Worm (Caenorhabditis elegans) whole organism, L1 larva: ENCODE results near the gene dlat-2.

Experiments used
- C16A3.4 ChIP-seq: fragments of 150-350 bp; optimal IDR thresholded peaks from 2 replicates; lab custom pipeline; 2014; ENCODE audit warnings: missing biosample characterization, missing genetic modification characterization
- C34B4.2 ChIP-seq: sonication (generic microtip); optimal IDR thresholded peaks from 2 replicates; lab custom pipeline; 2017; ENCODE audit warnings: mild to moderate bottlenecking, missing genetic modification characterization, missing compliant biosample characterization
- F16B12.6 ChIP-seq: fragments of 150-350 bp; optimal IDR thresholded peaks from 2 replicates; lab custom pipeline; 2014; ENCODE audit warnings: missing biosample characterization, missing genetic modification characterization
- Y116A8C.19 ChIP-seq: sonication (generic microtip); optimal IDR thresholded peaks from 2 replicates; lab custom pipeline; 2016; ENCODE audit warnings: missing compliant biosample characterization, missing genetic modification characterization, borderline replicate concordance
- aha-1 ChIP-seq: fragments of 150-350 bp; optimal IDR thresholded peaks from 2 replicates; lab custom pipeline; 2014; ENCODE audit warnings: missing biosample characterization, missing genetic modification characterization
- alr-1 ChIP-seq: fragments of 200-800 bp; sonication (Bioruptor generic); optimal IDR thresholded peaks from 2 replicates; lab custom pipeline; 2018; ENCODE audit warnings: borderline replicate concordance, mild to moderate bottlenecking, missing genetic modification characterization, missing compliant biosample characterization
- blmp-1 ChIP-seq: fragments of 150-350 bp; optimal IDR thresholded peaks from 2 replicates; lab custom pipeline; 2014; ENCODE audit warnings: missing biosample characterization, missing genetic modification characterization
- ceh-63 ChIP-seq: fragments of 200-800 bp; sonication (Bioruptor generic); optimal IDR thresholded peaks from 2 replicates; lab custom pipeline; 2018; ENCODE audit warnings: mild to moderate bottlenecking, missing genetic modification characterization, missing compliant biosample characterization
- ceh-82 ChIP-seq, 3 experiments: fragments of 150-350 bp in 1 of 3; sonication (generic microtip) in 2 of 3; optimal IDR thresholded peaks; 2 replicates each; lab custom pipeline; 2014 to 2017; ENCODE audit warnings: missing biosample characterization in 3 of 3, missing genetic modification characterization in 3 of 3
- ceh-88 ChIP-seq: fragments of 200-800 bp; sonication (Bioruptor generic); IDR thresholded peaks from 2 replicates; pipeline ENCODE4 v1.3.6; 2022; ENCODE audit warnings: missing genetic modification characterization, missing compliant biosample characterization
- dsc-1 ChIP-seq: sonication (generic microtip); optimal IDR thresholded peaks from 2 replicates; lab custom pipeline; 2016; ENCODE audit warnings: mild to moderate bottlenecking, missing genetic modification characterization, missing compliant biosample characterization
- efl-1 ChIP-seq, 4 experiments: fragments of 150-350 bp; optimal IDR thresholded peaks in 3 of 4; peaks in 1 of 4; 1 replicate in 1 of 4; 2 replicates in 3 of 4; lab custom pipeline; 2014; ENCODE audit warnings: missing biosample characterization in 2 of 4, missing genetic modification characterization in 2 of 4, missing genetic modification reagents in 2 of 4
- efl-3 ChIP-seq: fragments of 200-800 bp; sonication (Bioruptor generic); optimal IDR thresholded peaks from 2 replicates; lab custom pipeline; 2018; ENCODE audit warnings: mild to moderate bottlenecking, missing genetic modification characterization, missing compliant biosample characterization
- elt-2 ChIP-seq: sonication (generic microtip); optimal IDR thresholded peaks from 2 replicates; lab custom pipeline; 2016; ENCODE audit warnings: missing genetic modification characterization, mild to moderate bottlenecking, inconsistent platforms, missing compliant biosample characterization, missing genetic modification reagents
- elt-3 ChIP-seq, 6 experiments: fragments of 150-350 bp in 1 of 6; sonication (generic microtip); optimal IDR thresholded peaks; 2 replicates each; lab custom pipeline; 2017 to 2018; ENCODE audit warnings: missing biosample characterization in 6 of 6, missing genetic modification characterization in 6 of 6, inconsistent platforms in 1 of 6
- fkh-10 ChIP-seq: sonication (generic microtip); optimal IDR thresholded peaks from 2 replicates; lab custom pipeline; 2017; ENCODE audit warnings: missing biosample characterization, missing genetic modification reagents, missing genetic modification characterization
- fkh-8 ChIP-seq: sonication (generic microtip); optimal IDR thresholded peaks from 2 replicates; lab custom pipeline; 2016; ENCODE audit warnings: mild to moderate bottlenecking, missing genetic modification characterization, missing compliant biosample characterization
- grh-1 ChIP-seq: fragments of 200-800 bp; sonication (Bioruptor generic); IDR thresholded peaks from 2 replicates; pipeline ENCODE4 v1.3.6; 2022; ENCODE audit warnings: missing genetic modification reagents, missing genetic modification characterization, missing compliant biosample characterization
- hlh-17 ChIP-seq: fragments of 200-800 bp; sonication (Bioruptor generic); optimal IDR thresholded peaks from 2 replicates; lab custom pipeline; 2018; ENCODE audit warnings: missing genetic modification characterization, mild to moderate bottlenecking, missing compliant biosample characterization, moderate library complexity, borderline replicate concordance
- hpl-2 ChIP-seq: fragments of 150-350 bp; optimal IDR thresholded peaks from 2 replicates; lab custom pipeline; 2014; ENCODE audit warnings: missing biosample characterization, missing genetic modification reagents, missing genetic modification characterization
- irx-1 ChIP-seq: sonication (generic microtip); optimal IDR thresholded peaks from 2 replicates; lab custom pipeline; 2016; ENCODE audit warnings: missing genetic modification characterization, missing compliant biosample characterization
- jun-1 ChIP-seq: fragments of 150-350 bp; optimal IDR thresholded peaks from 2 replicates; lab custom pipeline; 2014; ENCODE audit warnings: missing biosample characterization, missing genetic modification reagents, missing genetic modification characterization
- lin-13 ChIP-seq: fragments of 150-350 bp; optimal IDR thresholded peaks from 2 replicates; lab custom pipeline; 2014; ENCODE audit warnings: missing biosample characterization, missing genetic modification reagents, missing genetic modification characterization
- lin-14 ChIP-seq: fragments of 200-800 bp; sonication (Bioruptor generic); optimal IDR thresholded peaks from 2 replicates; lab custom pipeline; 2018; ENCODE audit warnings: mild to moderate bottlenecking, missing genetic modification characterization, moderate library complexity, missing compliant biosample characterization
- lin-15B ChIP-seq: fragments of 150-350 bp; sonication (generic microtip); optimal IDR thresholded peaks from 3 replicates; lab custom pipeline; 2014; ENCODE audit warnings: missing biosample characterization, missing genetic modification characterization
- lin-39 ChIP-seq: fragments of 150-350 bp; optimal IDR thresholded peaks from 2 replicates; lab custom pipeline; 2014; ENCODE audit warnings: missing biosample characterization, missing genetic modification reagents, missing genetic modification characterization
- lsy-2 ChIP-seq, 2 experiments: fragments of 150-350 bp; optimal IDR thresholded peaks; 2 replicates each; lab custom pipeline; 2014; ENCODE audit warnings: missing biosample characterization in 2 of 2, missing genetic modification characterization in 2 of 2
- mdl-1 ChIP-seq, 2 experiments: fragments of 150-350 bp; optimal IDR thresholded peaks; 2 replicates each; lab custom pipeline; 2014 to 2017; ENCODE audit warnings: missing biosample characterization in 2 of 2, missing genetic modification characterization in 2 of 2, inconsistent platforms in 1 of 2
- mef-2 ChIP-seq: fragments of 150-350 bp; optimal IDR thresholded peaks from 2 replicates; lab custom pipeline; 2014; ENCODE audit warnings: missing biosample characterization, missing genetic modification characterization
- mep-1 ChIP-seq: fragments of 150-350 bp; optimal IDR thresholded peaks from 2 replicates; lab custom pipeline; 2014; ENCODE audit warnings: missing biosample characterization, missing genetic modification characterization
- nhr-11 ChIP-seq: fragments of 150-350 bp; optimal IDR thresholded peaks from 2 replicates; lab custom pipeline; 2014; ENCODE audit warnings: missing biosample characterization, missing genetic modification characterization
- nhr-12 ChIP-seq: sonication (generic microtip); optimal IDR thresholded peaks from 2 replicates; lab custom pipeline; 2017; ENCODE audit warnings: missing biosample characterization, missing genetic modification characterization
- nhr-237 ChIP-seq: fragments of 150-350 bp; optimal IDR thresholded peaks from 2 replicates; lab custom pipeline; 2014; ENCODE audit warnings: missing biosample characterization, missing genetic modification characterization
- nhr-71 ChIP-seq: sonication (generic microtip); optimal IDR thresholded peaks from 2 replicates; lab custom pipeline; 2016; ENCODE audit warnings: mild to moderate bottlenecking, missing genetic modification characterization, moderate library complexity, missing compliant biosample characterization
- nhr-76 ChIP-seq: sonication (generic microtip); optimal IDR thresholded peaks from 2 replicates; lab custom pipeline; 2017; ENCODE audit warnings: missing biosample characterization, missing genetic modification characterization
- nhr-77 ChIP-seq: fragments of 150-350 bp; optimal IDR thresholded peaks from 2 replicates; lab custom pipeline; 2014; ENCODE audit warnings: missing biosample characterization, missing genetic modification characterization
- nhr-84 ChIP-seq: sonication (generic microtip); optimal IDR thresholded peaks from 2 replicates; lab custom pipeline; 2017; ENCODE audit warnings: missing biosample characterization, missing genetic modification characterization
- nhr-85 ChIP-seq: sonication (generic microtip); peaks from one replicate; lab custom pipeline; 2016; ENCODE audit warnings: missing genetic modification characterization, inconsistent platforms, missing compliant biosample characterization
- pag-3 ChIP-seq: sonication (generic microtip); optimal IDR thresholded peaks from 2 replicates; lab custom pipeline; 2017; ENCODE audit warnings: missing genetic modification characterization, mild to moderate bottlenecking, missing compliant biosample characterization, antibody characterized with exemption, borderline replicate concordance; ENCODE audit not compliant: insufficient read depth
- pax-3 ChIP-seq: fragments of 200-800 bp; sonication (Bioruptor generic); optimal IDR thresholded peaks from 2 replicates; lab custom pipeline; 2018; ENCODE audit warnings: mild to moderate bottlenecking, missing genetic modification characterization, moderate library complexity, missing compliant biosample characterization
- rnt-1 ChIP-seq: sonication (generic microtip); optimal IDR thresholded peaks from 2 replicates; lab custom pipeline; 2016; ENCODE audit warnings: mild to moderate bottlenecking, missing genetic modification characterization, moderate library complexity, missing compliant biosample characterization
- skn-1 ChIP-seq: fragments of 150-350 bp; optimal IDR thresholded peaks from 2 replicates; lab custom pipeline; 2014; ENCODE audit warnings: missing biosample characterization, missing genetic modification characterization
- snpc-4 ChIP-seq: fragments of 150-350 bp; optimal IDR thresholded peaks from 2 replicates; lab custom pipeline; 2014; ENCODE audit warnings: missing biosample characterization, missing genetic modification characterization
- snu-23 ChIP-seq: sonication (generic microtip); optimal IDR thresholded peaks from 2 replicates; lab custom pipeline; 2016; ENCODE audit warnings: missing genetic modification characterization, missing compliant biosample characterization
- swsn-7 ChIP-seq: sonication (generic microtip); optimal IDR thresholded peaks from 2 replicates; lab custom pipeline; 2016; ENCODE audit warnings: missing genetic modification characterization, missing compliant biosample characterization
- tbx-2 ChIP-seq: sonication (generic microtip); optimal IDR thresholded peaks from 2 replicates; lab custom pipeline; 2016; ENCODE audit warnings: missing genetic modification characterization, missing compliant biosample characterization
- tlp-1 ChIP-seq: fragments of 150-350 bp; optimal IDR thresholded peaks from 2 replicates; lab custom pipeline; 2014; ENCODE audit warnings: missing biosample characterization, missing genetic modification characterization
- unc-130 ChIP-seq: fragments of 150-350 bp; optimal IDR thresholded peaks from 2 replicates; lab custom pipeline; 2017; ENCODE audit warnings: missing biosample characterization, missing genetic modification characterization, inconsistent platforms
- unc-30 ChIP-seq: sonication (generic microtip); optimal IDR thresholded peaks from 2 replicates; lab custom pipeline; 2017; ENCODE audit warnings: missing biosample characterization, missing genetic modification characterization
- unc-62 ChIP-seq: fragments of 150-350 bp; optimal IDR thresholded peaks from 2 replicates; lab custom pipeline; 2014; ENCODE audit warnings: missing biosample characterization, missing genetic modification reagents, missing genetic modification characterization
- unc-98 ChIP-seq: fragments of 200-800 bp; sonication (Bioruptor generic); IDR thresholded peaks from 2 replicates; pipeline ENCODE4 v1.3.6; 2022; ENCODE audit warnings: missing genetic modification characterization, missing compliant biosample characterization
- vab-15 ChIP-seq: sonication (generic microtip); optimal IDR thresholded peaks from 2 replicates; lab custom pipeline; 2017; ENCODE audit warnings: missing genotype, mild to moderate bottlenecking, missing genetic modification characterization, missing compliant biosample characterization
- ztf-11 ChIP-seq, 2 experiments: sonication (generic microtip); optimal IDR thresholded peaks; 2 replicates each; lab custom pipeline; 2016 to 2017; ENCODE audit warnings: missing genetic modification characterization in 2 of 2, missing biosample characterization in 1 of 2, missing compliant biosample characterization in 1 of 2

The dlat-2 gene

ce11 chrIV:17380061-17380680 is at the start of gene dlat-2, which contains the start of gene C30H6.9:
Gene dlat-2 (plus strand): TSS chrIV:17380626.
Gene C30H6.9 (minus strand): TSS chrIV:17380170.
- TF ChIP-seq skn-1 (peak; percentile 3), ceh-63 (GFP tag; lab: Kevin White, UChicago) (no peak), hlh-17 (GFP tag; lab: Kevin White, UChicago) (no peak), elt-2 (tag; lab: Kevin White, UChicago) (no peak), efl-3 (GFP tag; lab: Kevin White, UChicago) (no peak), mdl-1 (tag; optimal IDR thresholded peaks at IDR 0.05; lab: Kevin White, UChicago) (no peak), F16B12.6 (tag; lab: Kevin White, UChicago) (no peak), mef-2 (tag; lab: Kevin White, UChicago) (no peak), rnt-1 (tag; lab: Kevin White, UChicago) (no peak), alr-1 (tag; lab: Kevin White, UChicago) (no peak), unc-130 (no peak), nhr-71 (no peak), nhr-11 (tag; lab: Kevin White, UChicago) (no peak), dsc-1 (tag; lab: Kevin White, UChicago) (no peak), vab-15 (tag; lab: Kevin White, UChicago) (no peak), fkh-10 (GFP tag; lab: Kevin White, UChicago) (no peak), lin-15B (tag; lab: Kevin White, UChicago) (peak; percentile 13), snu-23 (GFP tag; lab: Kevin White, UChicago) (peak; percentile 15), nhr-76 (tag; lab: Kevin White, UChicago) (no peak), Y116A8C.19 (no peak), efl-1 (optimal IDR thresholded peaks at IDR 0.05; lab: Kevin White, UChicago) (peak; percentile 20 to 25), efl-1 (GFP tag; optimal IDR thresholded peaks at IDR 0.05 in 1 of 2; lab: Kevin White, UChicago) (peak in 1 of 2 experiments; percentile 35), nhr-12 (tag; lab: Kevin White, UChicago) (no peak), snpc-4 (tag; lab: Kevin White, UChicago) (no peak), lsy-2 (tag; optimal IDR thresholded peaks at IDR 0.05; lab: Kevin White, UChicago) (peak; percentile 19 to 50), unc-62 (GFP tag; lab: Kevin White, UChicago) (no peak), nhr-84 (tag; lab: Kevin White, UChicago) (no peak), nhr-85 (tag; lab: Kevin White, UChicago) (no peak), ztf-11 (tag; optimal IDR thresholded peaks at IDR 0.05; lab: Kevin White, UChicago) (no peak), lin-13 (GFP tag; lab: Kevin White, UChicago) (no peak), ceh-82 (tag; optimal IDR thresholded peaks at IDR 0.05; lab: Kevin White, UChicago) (no peak), jun-1 (no peak), lin-39 (no peak), tbx-2 (tag; lab: Kevin White, UChicago) (no peak), swsn-7 (tag; lab: Kevin White, UChicago) (no peak), tlp-1 (tag; lab: Kevin White, UChicago) (no peak), grh-1 (GFP tag; lab: Robert Waterston, UW) (no peak), hpl-2 (GFP tag; lab: Kevin White, UChicago) (no peak), aha-1 (no peak), nhr-237 (no peak), mep-1 (tag; lab: Kevin White, UChicago) (no peak), unc-30 (tag; lab: Kevin White, UChicago) (no peak), irx-1 (tag; lab: Kevin White, UChicago) (no peak), lin-14 (no peak), pag-3 (tag; lab: Kevin White, UChicago) (no peak), C16A3.4 (tag; lab: Kevin White, UChicago) (peak; percentile 11), nhr-77 (tag; lab: Kevin White, UChicago) (no peak), unc-98 (GFP tag; lab: Robert Waterston, UW) (no peak), blmp-1 (peak; percentile 46), ceh-88 (GFP tag; lab: Robert Waterston, UW) (no peak), fkh-8 (tag; lab: Kevin White, UChicago) (no peak), elt-3 (tag; optimal IDR thresholded peaks at IDR 0.05; lab: Kevin White, UChicago) (no peak), pax-3 (tag; lab: Kevin White, UChicago) (no peak), C34B4.2 (no peak)
